Worm (Caenorhabditis elegans): Measurements from ENCODE around the gene srh-250.

Gene srh-250

DNA sequence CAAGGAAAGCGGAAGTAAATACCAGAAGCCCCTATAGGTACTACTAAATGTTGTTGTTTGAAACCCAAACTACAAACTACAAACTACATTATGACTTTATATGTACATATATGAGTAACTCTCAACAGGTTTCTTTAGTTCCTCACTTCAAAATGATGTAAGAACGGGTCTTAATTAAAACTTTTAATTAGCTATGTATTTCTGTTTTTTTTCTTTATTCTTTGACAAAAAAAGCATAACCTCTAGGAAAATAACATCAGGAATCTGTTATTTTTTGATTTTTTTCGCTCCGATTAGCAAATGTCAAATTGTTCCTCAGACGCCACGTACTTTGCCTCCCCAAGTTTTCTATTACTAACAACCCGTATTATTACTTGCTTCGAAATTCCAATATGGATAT, at the start of gene srh-250:
srh-250 (plus strand) TSS at position 301 of the 400 bp plus-strand sequence.
- TF ChIP-seq nhr-10 (tag; optimal IDR thresholded peaks at IDR 0.05) (no peak), dmd-4 (tag; optimal IDR thresholded peaks at IDR 0.05) (no peak), blmp-1 (tag; optimal IDR thresholded peaks at IDR 0.05; ENCODE audit: insufficient read depth) (no peak), nhr-12 (tag; optimal IDR thresholded peaks at IDR 0.05) (no peak), sem-4 (tag; optimal IDR thresholded peaks at IDR 0.05) (no peak), aly-2 (tag; optimal IDR thresholded peaks at IDR 0.05) (no peak), peb-1 (tag; optimal IDR thresholded peaks at IDR 0.05) (no peak), nhr-25 (tag; optimal IDR thresholded peaks at IDR 0.05) (no peak), nhr-23 (tag; optimal IDR thresholded peaks at IDR 0.05) (no peak), nhr-21 (tag; optimal IDR thresholded peaks at IDR 0.05) (no peak), nhr-129 (tag; optimal IDR thresholded peaks at IDR 0.05) (no peak)

DNA sequence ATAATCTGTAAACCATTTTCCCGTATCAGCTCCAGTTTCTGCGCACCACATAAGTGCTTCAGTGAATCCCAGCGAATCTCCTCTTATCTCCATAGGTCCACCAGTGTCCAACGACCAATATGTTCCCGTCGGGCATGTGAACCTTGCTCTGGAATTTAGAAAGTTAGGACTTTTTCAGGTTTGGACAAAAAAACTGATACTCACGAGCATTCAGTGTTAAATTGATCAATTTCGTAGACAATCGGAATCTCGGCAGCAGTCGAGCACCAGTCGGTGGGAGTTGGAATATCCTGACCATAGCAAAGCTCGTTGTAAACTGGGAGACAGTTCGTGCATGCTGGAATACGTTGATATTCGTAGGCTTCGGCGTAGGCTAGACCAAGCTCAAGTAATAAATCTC, 48.8 kb upstream of the srh-250 start:
- no peak for TF ChIP-seq ZK546.5 (tag; optimal IDR thresholded peaks at IDR 0.05)
- TF ChIP-seq ztf-11 (tag; optimal IDR thresholded peaks at IDR 0.05): no peak
- TF ChIP-seq alr-1 (tag; optimal IDR thresholded peaks at IDR 0.05): no peak
- no peak for TF ChIP-seq aly-2 (tag; optimal IDR thresholded peaks at IDR 0.05)
- TF ChIP-seq nhr-77 (tag; optimal IDR thresholded peaks at IDR 0.05): no peak
- no peak for TF ChIP-seq mdl-1 (tag; optimal IDR thresholded peaks at IDR 0.05)
- TF ChIP-seq mab-5 (tag; optimal IDR thresholded peaks at IDR 0.05): no peak
- TF ChIP-seq gmeb-1 (tag; optimal IDR thresholded peaks at IDR 0.05): no peak
- TF ChIP-seq dmd-4 (tag; optimal IDR thresholded peaks at IDR 0.05): no peak
- TF ChIP-seq lin-13 (GFP tag; optimal IDR thresholded peaks at IDR 0.05): no peak
- TF ChIP-seq egl-27 (tag; optimal IDR thresholded peaks at IDR 0.05): no peak
- TF ChIP-seq unc-55 (GFP tag; optimal IDR thresholded peaks at IDR 0.05): no peak
- TF ChIP-seq mbf-1 (tag; optimal IDR thresholded peaks at IDR 0.05): no peak

DNA sequence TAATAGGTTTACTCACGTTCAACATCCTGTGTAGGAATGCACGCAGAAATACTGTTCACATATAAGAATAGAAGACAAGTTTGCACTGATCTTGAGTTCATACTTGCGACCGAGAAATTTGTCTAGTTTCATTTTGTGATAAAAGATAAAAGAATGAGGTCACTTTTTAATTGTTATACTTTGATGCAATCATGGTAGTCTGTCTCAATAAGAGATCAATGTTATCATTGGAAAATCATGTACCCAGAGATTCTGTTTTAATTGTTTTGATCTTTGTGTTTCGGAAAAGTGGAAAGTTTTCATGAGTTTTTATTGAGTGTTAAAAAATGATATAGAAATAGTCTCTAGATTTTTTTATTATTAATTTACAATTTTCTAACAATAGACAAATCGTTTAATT, 46.0 kb upstream of the srh-250 start, which contains the start of gene F54D10.9:
F54D10.9 (minus strand) TSS at position 101 of the 400 bp plus-strand sequence.
- TF ChIP-seq unc-62 (GFP tag; optimal IDR thresholded peaks at IDR 0.05) (no peak), lin-13 (GFP tag; optimal IDR thresholded peaks at IDR 0.05) (no peak), mdl-1 (tag; optimal IDR thresholded peaks at IDR 0.05) (no peak), mbf-1 (tag; optimal IDR thresholded peaks at IDR 0.05) (no peak), snpc-4 (tag; optimal IDR thresholded peaks at IDR 0.05) (no peak), lin-11 (tag; optimal IDR thresholded peaks at IDR 0.05) (no peak), ama-1 (optimal IDR thresholded peaks at IDR 0.05) (no peak), ztf-4 (tag; optimal IDR thresholded peaks at IDR 0.05) (no peak), elt-3 (tag; optimal IDR thresholded peaks at IDR 0.05) (no peak), sem-4 (tag; optimal IDR thresholded peaks at IDR 0.05) (no peak), elt-1 (tag; optimal IDR thresholded peaks at IDR 0.05) (no peak), nhr-21 (tag; optimal IDR thresholded peaks at IDR 0.05) (no peak), nhr-237 (tag; optimal IDR thresholded peaks at IDR 0.05) (no peak)

DNA sequence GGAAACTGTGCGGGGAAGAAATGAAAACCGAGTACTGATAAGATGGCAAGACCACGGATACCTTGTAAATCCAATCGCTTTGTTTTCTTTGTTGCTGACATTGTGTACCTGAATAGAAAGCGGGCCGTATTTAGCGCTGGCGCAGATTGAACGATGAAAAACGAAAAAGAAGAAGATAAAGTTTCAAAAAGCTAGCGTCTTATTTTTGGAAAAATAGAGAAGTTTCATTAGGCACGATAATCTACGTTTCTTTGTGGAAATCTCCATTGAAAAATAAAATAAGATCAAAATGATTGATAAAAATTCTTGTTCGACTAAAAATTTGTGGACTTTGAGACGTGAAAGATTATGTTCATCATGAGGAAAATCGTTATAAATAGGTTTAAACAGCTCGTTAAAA, 42.5 kb upstream of the srh-250 start, which contains the start of gene oac-4:
oac-4 (minus strand) TSS at position 101 of the 400 bp plus-strand sequence.
- TF ChIP-seq nhr-129 (tag; optimal IDR thresholded peaks at IDR 0.05): no peak

DNA sequence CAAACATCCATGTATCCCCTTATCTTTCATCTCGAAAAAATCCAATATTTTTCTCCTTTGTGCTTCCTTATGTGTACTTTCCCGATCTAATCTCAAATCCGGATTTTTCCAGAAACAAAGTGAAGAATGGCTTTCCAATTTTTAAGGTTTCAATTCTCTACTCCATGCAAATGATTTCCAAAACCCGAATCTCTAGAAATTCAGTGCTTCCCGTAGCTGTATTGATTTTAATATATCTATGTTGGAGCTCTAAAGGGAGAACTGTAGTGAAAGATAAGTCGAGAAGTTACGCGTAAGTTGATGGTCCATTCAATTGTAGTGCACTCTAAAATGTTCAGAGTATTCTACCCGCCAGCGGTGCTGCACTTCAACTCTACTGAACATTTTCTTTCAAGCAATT, 38.9 kb upstream of the srh-250 start, which contains the start of gene C17A2.4:
C17A2.4 (plus strand) TSS at position 301 of the 400 bp plus-strand sequence.
- TF ChIP-seq fos-1 (tag; optimal IDR thresholded peaks at IDR 0.05): no peak

DNA sequence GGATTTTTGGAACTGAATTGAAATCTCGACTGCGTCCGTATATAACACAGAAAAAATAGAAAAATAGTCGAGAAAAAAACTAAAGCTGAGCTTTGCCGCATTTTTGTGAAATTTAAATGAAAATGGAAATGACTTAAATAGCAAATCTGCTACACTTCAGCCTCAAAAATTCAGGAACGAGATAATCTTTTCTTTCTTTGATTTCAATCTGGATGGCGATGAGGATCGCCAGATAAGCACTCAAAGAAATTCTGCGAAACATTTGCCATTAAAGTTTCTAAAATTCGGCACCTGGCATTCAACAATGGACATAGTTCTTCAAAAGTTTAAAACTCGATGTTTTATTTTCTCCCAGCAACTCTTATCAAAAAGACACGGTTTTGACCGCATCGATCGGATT, 35.1 kb upstream of the srh-250 start, which contains the start of the genes C17A2.7 and C17A2.3:
C17A2.7 (minus strand) TSS at position 101 of the 400 bp plus-strand sequence.
C17A2.3 (plus strand) TSS at position 305 of the 400 bp plus-strand sequence.
- no peak for TF ChIP-seq C34F6.9 (tag; optimal IDR thresholded peaks at IDR 0.05)
- TF ChIP-seq lin-11 (tag; optimal IDR thresholded peaks at IDR 0.05): no peak
- TF ChIP-seq ztf-11 (tag; optimal IDR thresholded peaks at IDR 0.05): no peak
- no peak for TF ChIP-seq mab-5 (tag; optimal IDR thresholded peaks at IDR 0.05)
- TF ChIP-seq R02D3.7 (tag; optimal IDR thresholded peaks at IDR 0.05): no peak
- no peak for TF ChIP-seq nhr-23 (tag; optimal IDR thresholded peaks at IDR 0.05)
- TF ChIP-seq egl-27 (tag; optimal IDR thresholded peaks at IDR 0.05): no peak
- no peak for TF ChIP-seq ZK546.5 (tag; optimal IDR thresholded peaks at IDR 0.05)
- TF ChIP-seq Y55F3AM.14 (GFP tag; optimal IDR thresholded peaks at IDR 0.05): no peak
- TF ChIP-seq F13H6.1 (tag; optimal IDR thresholded peaks at IDR 0.05): no peak
- no peak for TF ChIP-seq nhr-21 (tag; optimal IDR thresholded peaks at IDR 0.05)
- no peak for TF ChIP-seq zag-1 (tag; optimal IDR thresholded peaks at IDR 0.05)
- TF ChIP-seq lsy-2 (tag; optimal IDR thresholded peaks at IDR 0.05): no peak
- TF ChIP-seq nhr-237 (tag; optimal IDR thresholded peaks at IDR 0.05): no peak
- TF ChIP-seq lin-39 (tag; optimal IDR thresholded peaks at IDR 0.05): no peak
- no peak for TF ChIP-seq crh-2 (tag; optimal IDR thresholded peaks at IDR 0.05)
- TF ChIP-seq aly-2 (tag; optimal IDR thresholded peaks at IDR 0.05): no peak
- no peak for TF ChIP-seq ceh-16 (tag; optimal IDR thresholded peaks at IDR 0.05)
- no peak for TF ChIP-seq nhr-11 (tag; optimal IDR thresholded peaks at IDR 0.05)

Measured in whole organism, L2 larva.